Fruit fly (Drosophila melanogaster) whole organism, pupa: ENCODE results near the gene EndoGI.

ENCODE experiments used
- CG10348 ChIP-seq: fragments of 200-800 bp; sonication (Bioruptor generic); IDR thresholded peaks from 2 replicates; pipeline ENCODE4 v1.3.6; 2022; ENCODE audit warnings: missing biosample characterization, missing genetic modification characterization
- CG12605 ChIP-seq: fragments of 200-800 bp; sonication (Bioruptor generic); IDR thresholded peaks from 2 replicates; pipeline ENCODE4 v1.3.6; 2022; ENCODE audit warnings: missing biosample characterization, missing genetic modification characterization
- CG13204 ChIP-seq: fragments of 200-800 bp; sonication (Bioruptor generic); optimal IDR thresholded peaks from 2 replicates; lab custom pipeline; 2018; ENCODE audit warnings: missing biosample characterization, mild to moderate bottlenecking, missing genetic modification characterization, moderate library complexity
- CG14655 ChIP-seq: fragments of 200-800 bp; sonication (Bioruptor generic); optimal IDR thresholded peaks from 3 replicates; lab custom pipeline; 2017; ENCODE audit warnings: mild to moderate bottlenecking, missing biosample characterization, missing genetic modification reagents, missing genetic modification characterization
- CG15710 ChIP-seq: fragments of 200-800 bp; sonication (Bioruptor generic); optimal IDR thresholded peaks from 2 replicates; lab custom pipeline; 2018; ENCODE audit warnings: missing biosample characterization, mild to moderate bottlenecking, missing genetic modification characterization, moderate library complexity
- CG17806 ChIP-seq: fragments of 200-800 bp; sonication (Bioruptor generic); optimal IDR thresholded peaks from 2 replicates; lab custom pipeline; 2018; ENCODE audit warnings: missing biosample characterization, mild to moderate bottlenecking, missing genetic modification characterization, moderate library complexity
- CG32121 ChIP-seq: fragments of 200-800 bp; sonication (Bioruptor generic); IDR thresholded peaks from 2 replicates; pipeline ENCODE4 v1.3.6; 2022; ENCODE audit warnings: missing biosample characterization, missing genetic modification characterization
- CG34367 ChIP-seq: fragments of 200-800 bp; sonication (Bioruptor generic); optimal IDR thresholded peaks from 2 replicates; lab custom pipeline; 2018; ENCODE audit warnings: missing biosample characterization, mild to moderate bottlenecking, missing genetic modification characterization
- CG4496 ChIP-seq: fragments of 200-800 bp; sonication (Bioruptor generic); IDR thresholded peaks from 3 replicates; pipeline ENCODE4 v1.3.6; 2022; ENCODE audit warnings: missing biosample characterization, missing genetic modification characterization
- CG8159 ChIP-seq: fragments of 200-800 bp; sonication (Bioruptor generic); optimal IDR thresholded peaks from 3 replicates; lab custom pipeline; 2018; ENCODE audit warnings: missing biosample characterization, mild to moderate bottlenecking, missing genetic modification characterization, moderate library complexity
- CG8301 ChIP-seq: fragments of 200-800 bp; sonication (Bioruptor generic); optimal IDR thresholded peaks from 2 replicates; lab custom pipeline; 2018; ENCODE audit warnings: missing biosample characterization, mild to moderate bottlenecking, missing genetic modification characterization
- CG9948 ChIP-seq: fragments of 200-800 bp; sonication (Bioruptor generic); optimal IDR thresholded peaks from 2 replicates; lab custom pipeline; 2018; ENCODE audit warnings: missing biosample characterization, mild to moderate bottlenecking, missing genetic modification characterization, moderate library complexity
- D1 ChIP-seq: fragments of 200-800 bp; sonication (Bioruptor generic); optimal IDR thresholded peaks from 2 replicates; lab custom pipeline; 2018; ENCODE audit warnings: missing biosample characterization, mild to moderate bottlenecking, missing genetic modification characterization, moderate library complexity
- EcR ChIP-seq: fragments of 200-800 bp; sonication (Bioruptor generic); optimal IDR thresholded peaks from 3 replicates; lab custom pipeline; 2019; ENCODE audit warnings: missing biosample characterization, missing genetic modification characterization, mild to moderate bottlenecking, moderate library complexity, missing genetic modification reagents
- Ets98B ChIP-seq: fragments of 200-800 bp; sonication (Bioruptor generic); IDR thresholded peaks from 2 replicates; pipeline ENCODE4 v1.3.6; 2022; ENCODE audit warnings: missing biosample characterization, missing genetic modification characterization
- Pif1A ChIP-seq: fragments of 200-800 bp; sonication (Bioruptor generic); optimal IDR thresholded peaks from 3 replicates; lab custom pipeline; 2016; ENCODE audit warnings: missing biosample characterization, missing genetic modification characterization
- Pif1B ChIP-seq: fragments of 200-800 bp; sonication (Bioruptor generic); optimal IDR thresholded peaks from 3 replicates; lab custom pipeline; 2016; ENCODE audit warnings: missing biosample characterization, missing genetic modification characterization
- Snoo ChIP-seq: fragments of 200-800 bp; sonication (Bioruptor generic); optimal IDR thresholded peaks from 3 replicates; lab custom pipeline; 2017; ENCODE audit warnings: missing biosample characterization, mild to moderate bottlenecking, missing genetic modification characterization, inconsistent platforms
- fd96Ca ChIP-seq: fragments of 200-800 bp; sonication (Bioruptor generic); IDR thresholded peaks from 3 replicates; pipeline ENCODE4 v1.3.6; 2022; ENCODE audit warnings: missing biosample characterization, missing genetic modification characterization
- gl ChIP-seq: fragments of 200-800 bp; sonication (Bioruptor generic); optimal IDR thresholded peaks from 2 replicates; lab custom pipeline; 2018; ENCODE audit warnings: missing biosample characterization, mild to moderate bottlenecking, missing genetic modification characterization
- rn ChIP-seq: fragments of 200-800 bp; sonication (Bioruptor generic); IDR thresholded peaks from 2 replicates; pipeline ENCODE4 v1.3.6; 2022; ENCODE audit warnings: missing biosample characterization, missing genetic modification characterization

The EndoGI gene

dm6 chr2L:16275177-16275808 is 17.8 kb downstream of the EndoGI start:
- no peak for TF ChIP-seq Pif1A (GFP tag; lab: Kevin White, UChicago)
- TF ChIP-seq CG8159 (tag; lab: Kevin White, UChicago): no peak
- TF ChIP-seq CG9948: no peak
- no peak for TF ChIP-seq Pif1B
- TF ChIP-seq CG32121 (GFP tag; lab: Robert Waterston, UW): no peak
- TF ChIP-seq CG34367 (tag; lab: Kevin White, UChicago): no peak
- no peak for TF ChIP-seq D1 (tag; lab: Kevin White, UChicago)
- TF ChIP-seq Ets98B (GFP tag; lab: Robert Waterston, UW): no peak
- no peak for TF ChIP-seq Snoo (tag; lab: Kevin White, UChicago)
- TF ChIP-seq CG10348 (GFP tag; lab: Robert Waterston, UW): no peak
- no peak for TF ChIP-seq CG4496 (GFP tag; lab: Robert Waterston, UW)

- TF ChIP-seq CG17806 (tag; lab: Kevin White, UChicago) (peak; percentile 51), rn (GFP tag; lab: Robert Waterston, UW) (0 out of 2 replicates have a peak, but pooled peaks have one; percentile 40), CG14655 (GFP tag; lab: Kevin White, UChicago) (peak; percentile 71), CG15710 (tag; lab: Kevin White, UChicago) (peak; percentile 32), CG12605 (GFP tag; lab: Robert Waterston, UW) (no peak), CG8301 (tag; lab: Kevin White, UChicago) (peak; percentile 71), Pif1A (GFP tag; lab: Kevin White, UChicago) (peak; percentile 68), CG13204 (GFP tag; lab: Kevin White, UChicago) (no peak), CG10348 (GFP tag; lab: Robert Waterston, UW) (no peak; the same call in 1 of the 2 replicates), Ets98B (GFP tag; lab: Robert Waterston, UW) (peak; percentile 66), CG8159 (tag; lab: Kevin White, UChicago) (peak; percentile 67), gl (no peak), CG32121 (GFP tag; lab: Robert Waterston, UW) (peak; percentile 79; the same call in 1 of the 2 replicates), Snoo (tag; lab: Kevin White, UChicago) (peak; percentile 15), CG4496 (GFP tag; lab: Robert Waterston, UW) (peak; percentile 82), CG34367 (tag; lab: Kevin White, UChicago) (peak; percentile 7), fd96Ca (peak; percentile 65; the same call in 2 of the 3 replicates), D1 (tag; lab: Kevin White, UChicago) (no peak), Pif1B (peak; percentile 34), CG9948 (peak; percentile 49), EcR (peak; percentile 89)
Measured at dm6 chr2L:16275809-16276178, 18.3 kb downstream of the EndoGI start.

dm6 chr2L:16276820-16277219 is 19.3 kb downstream of the EndoGI start:
- no peak for TF ChIP-seq CG8159 (tag; lab: Kevin White, UChicago)
- 0 out of 3 replicates have a peak, but pooled peaks have one; percentile 35 for TF ChIP-seq CG4496 (GFP tag; lab: Robert Waterston, UW)

dm6 chr2L:16277922-16278321 is 20.4 kb downstream of the EndoGI start:
- TF ChIP-seq Snoo (tag; lab: Kevin White, UChicago) (no peak), gl (no peak), CG12605 (GFP tag; lab: Robert Waterston, UW) (no peak), Ets98B (GFP tag; lab: Robert Waterston, UW) (no peak), fd96Ca (no peak), D1 (tag; lab: Kevin White, UChicago) (no peak), CG10348 (GFP tag; lab: Robert Waterston, UW) (no peak), EcR (no peak), CG32121 (GFP tag; lab: Robert Waterston, UW) (no peak), CG8301 (tag; lab: Kevin White, UChicago) (no peak), CG4496 (GFP tag; lab: Robert Waterston, UW) (no peak), rn (GFP tag; lab: Robert Waterston, UW) (no peak), Pif1A (GFP tag; lab: Kevin White, UChicago) (no peak), CG14655 (GFP tag; lab: Kevin White, UChicago) (no peak), Pif1B (no peak), CG9948 (no peak)

- TF ChIP-seq CG8301 (tag; lab: Kevin White, UChicago): no peak
- TF ChIP-seq CG4496 (GFP tag; lab: Robert Waterston, UW): 0 out of 3 replicates have a peak, but pooled peaks have one; percentile 39
- no peak for TF ChIP-seq CG9948
- no peak for TF ChIP-seq gl
- TF ChIP-seq CG13204 (GFP tag; lab: Kevin White, UChicago): peak; percentile 80
Measured at dm6 chr2L:16278842-16279241, 21.4 kb downstream of the EndoGI start.

dm6 chr2L:16279774-16280252 is 22.3 kb downstream of the EndoGI start:
- TF ChIP-seq CG34367 (tag; lab: Kevin White, UChicago) (peak; percentile 85), CG9948 (peak; percentile 92), CG15710 (tag; lab: Kevin White, UChicago) (peak; percentile 86), CG32121 (GFP tag; lab: Robert Waterston, UW) (peak; percentile 86), rn (GFP tag; lab: Robert Waterston, UW) (peak; percentile 62), CG10348 (GFP tag; lab: Robert Waterston, UW) (peak; percentile 70; the same call in 1 of the 2 replicates), CG8301 (tag; lab: Kevin White, UChicago) (peak; percentile 94), gl (peak; percentile 57), CG14655 (GFP tag; lab: Kevin White, UChicago) (peak; percentile 95), CG4496 (GFP tag; lab: Robert Waterston, UW) (peak; percentile 88), Snoo (tag; lab: Kevin White, UChicago) (peak; percentile 67), D1 (tag; lab: Kevin White, UChicago) (peak; percentile 92), CG17806 (tag; lab: Kevin White, UChicago) (peak; percentile 89), Pif1A (GFP tag; lab: Kevin White, UChicago) (peak; percentile 88), CG12605 (GFP tag; lab: Robert Waterston, UW) (peak; percentile 67), fd96Ca (peak; percentile 40; the same call in 1 of the 3 replicates), CG8159 (tag; lab: Kevin White, UChicago) (peak; percentile 86), Pif1B (peak; percentile 80), CG13204 (GFP tag; lab: Kevin White, UChicago) (peak; percentile 41), Ets98B (GFP tag; lab: Robert Waterston, UW) (peak; percentile 73), EcR (no peak)
